Fruit fly (Drosophila melanogaster) whole organism, embryonic: Measurements from ENCODE around the gene CG7627.

Experiments
- ATbp ChIP-seq: fragments of 200-800 bp; sonication (Bioruptor generic); optimal IDR thresholded peaks from 2 replicates; lab custom pipeline; 2017; ENCODE audit warnings: missing biosample characterization, mild to moderate bottlenecking, missing genetic modification characterization, missing genetic modification reagents
- Bdp1 ChIP-seq: fragments of 200-800 bp; sonication (Bioruptor generic); optimal IDR thresholded peaks from 3 replicates; lab custom pipeline; 2016; ENCODE audit warnings: missing biosample characterization, missing genetic modification characterization
- CG10147 ChIP-seq: fragments of 200-800 bp; sonication (Bioruptor generic); optimal IDR thresholded peaks from 2 replicates; lab custom pipeline; 2019; ENCODE audit warnings: missing biosample characterization, mild to moderate bottlenecking, missing genetic modification characterization, moderate library complexity
- CG12744 ChIP-seq: fragments of 200-800 bp; sonication (Bioruptor generic); optimal IDR thresholded peaks from 2 replicates; lab custom pipeline; 2016; ENCODE audit warnings: missing biosample characterization, missing genetic modification characterization
- CG14014 ChIP-seq: fragments of 200-800 bp; sonication (Bioruptor generic); IDR thresholded peaks from 2 replicates; pipeline ENCODE4 v1.3.6; 2022; ENCODE audit warnings: missing biosample characterization, missing genetic modification characterization
- CG1602 ChIP-seq: fragments of 200-800 bp; sonication (Bioruptor generic); optimal IDR thresholded peaks from 3 replicates; lab custom pipeline; 2016; ENCODE audit warnings: missing biosample characterization, missing genetic modification characterization
- CG1647 ChIP-seq: fragments of 200-800 bp; sonication (Bioruptor generic); optimal IDR thresholded peaks from 3 replicates; lab custom pipeline; 2016; ENCODE audit warnings: missing biosample characterization, missing genetic modification characterization
- CG17361 ChIP-seq: fragments of 200-800 bp; sonication (Bioruptor generic); IDR thresholded peaks from 3 replicates; pipeline ENCODE4 v1.3.6; 2022; ENCODE audit warnings: missing biosample characterization, missing genetic modification characterization
- CG17385 ChIP-seq: fragments of 200-800 bp; sonication (Bioruptor generic); optimal IDR thresholded peaks from 3 replicates; lab custom pipeline; 2018; ENCODE audit warnings: missing biosample characterization, mild to moderate bottlenecking, missing genetic modification characterization
- CG18262 ChIP-seq: fragments of 200-800 bp; optimal IDR thresholded peaks from 3 replicates; lab custom pipeline; 2019; ENCODE audit warnings: missing biosample characterization, mild to moderate bottlenecking, missing genetic modification characterization, moderate library complexity
- CG2199 ChIP-seq: fragments of 200-800 bp; sonication (Bioruptor generic); IDR thresholded peaks from 3 replicates; pipeline ENCODE4 v1.3.6; 2022; ENCODE audit warnings: missing biosample characterization, missing genetic modification characterization
- CG34376 ChIP-seq: fragments of 200-800 bp; sonication (Bioruptor generic); optimal IDR thresholded peaks from 2 replicates; lab custom pipeline; 2018; ENCODE audit warnings: missing biosample characterization, mild to moderate bottlenecking, missing genetic modification characterization
- CG42726 ChIP-seq: fragments of 200-800 bp; sonication (Bioruptor generic); IDR thresholded peaks from 2 replicates; pipeline ENCODE4 v1.3.6; 2022; ENCODE audit warnings: missing biosample characterization, missing genetic modification characterization; ENCODE audit not compliant: partially characterized antibody
- CG4360 ChIP-seq: fragments of 200-800 bp; sonication (Bioruptor generic); IDR thresholded peaks from 2 replicates; pipeline ENCODE4 v1.3.6; 2022; ENCODE audit warnings: missing biosample characterization, missing genetic modification characterization
- CG7928 ChIP-seq: fragments of 200-800 bp; sonication (Bioruptor generic); optimal IDR thresholded peaks from 2 replicates; lab custom pipeline; 2017; ENCODE audit warnings: missing biosample characterization, mild to moderate bottlenecking, missing genetic modification characterization
- CG7963 ChIP-seq: fragments of 200-800 bp; sonication (Bioruptor generic); IDR thresholded peaks from 3 replicates; pipeline ENCODE4 v1.3.6; 2022; ENCODE audit warnings: missing biosample characterization, missing genetic modification characterization; ENCODE audit not compliant: partially characterized antibody
- CG9797 ChIP-seq: fragments of 200-800 bp; sonication (Bioruptor generic); optimal IDR thresholded peaks from 3 replicates; lab custom pipeline; 2018; ENCODE audit warnings: missing biosample characterization, mild to moderate bottlenecking, missing genetic modification characterization
- CG9932 ChIP-seq: fragments of 200-800 bp; sonication (Bioruptor generic); IDR thresholded peaks from 2 replicates; pipeline ENCODE4 v1.3.6; 2022; ENCODE audit warnings: missing biosample characterization, missing genetic modification characterization
- CoRest ChIP-seq: fragments of 200-800 bp; sonication (Bioruptor generic); optimal IDR thresholded peaks from 3 replicates; lab custom pipeline; 2018; ENCODE audit warnings: missing biosample characterization, mild to moderate bottlenecking, missing genetic modification characterization, moderate library complexity
- CrebB ChIP-seq: fragments of 200-800 bp; sonication (Bioruptor generic); optimal IDR thresholded peaks from 3 replicates; lab custom pipeline; 2018; ENCODE audit warnings: missing biosample characterization, mild to moderate bottlenecking, missing genetic modification characterization
- Dad ChIP-seq: fragments of 200-800 bp; sonication (Bioruptor generic); optimal IDR thresholded peaks from 3 replicates; lab custom pipeline; 2016; ENCODE audit warnings: missing biosample characterization, missing genetic modification characterization
- Deaf1 ChIP-seq: fragments of 200-800 bp; optimal IDR thresholded peaks from 3 replicates; lab custom pipeline; 2019; ENCODE audit warnings: missing biosample characterization, mild to moderate bottlenecking, missing genetic modification characterization, moderate library complexity
- Dll ChIP-seq: fragments of 200-800 bp; sonication (Bioruptor generic); IDR thresholded peaks from 4 replicates; pipeline ENCODE4 v1.3.6; 2022; ENCODE audit warnings: missing biosample characterization, missing genetic modification characterization; ENCODE audit not compliant: partially characterized antibody
- Drgx ChIP-seq: fragments of 200-800 bp; sonication (Bioruptor generic); IDR thresholded peaks from 2 replicates; pipeline ENCODE4 v1.3.6; 2022; ENCODE audit warnings: missing biosample characterization, missing genetic modification characterization
- E2f2 ChIP-seq: fragments of 200-800 bp; sonication (Bioruptor generic); IDR thresholded peaks from 2 replicates; pipeline ENCODE4 v1.3.6; 2022; ENCODE audit warnings: missing biosample characterization, missing genetic modification characterization
- ERR ChIP-seq: fragments of 200-800 bp; sonication (Bioruptor generic); optimal IDR thresholded peaks from 2 replicates; lab custom pipeline; 2016; ENCODE audit warnings: missing biosample characterization, missing genetic modification characterization
- Gug ChIP-seq: fragments of 200-800 bp; sonication (Bioruptor generic); IDR thresholded peaks from 4 replicates; pipeline ENCODE4 v1.3.6; 2022; ENCODE audit warnings: missing biosample characterization, missing genetic modification characterization
- Lpt ChIP-seq: fragments of >200 bp; optimal IDR thresholded peaks from 2 replicates; lab custom pipeline; 2018; ENCODE audit warnings: missing biosample characterization, missing genetic modification characterization
- MESR4 ChIP-seq: fragments of 200-800 bp; sonication (Bioruptor generic); optimal IDR thresholded peaks from 2 replicates; lab custom pipeline; 2018; ENCODE audit warnings: missing biosample characterization, mild to moderate bottlenecking, missing genetic modification characterization, moderate library complexity
- Ravus ChIP-seq: fragments of 200-800 bp; sonication (Bioruptor generic); IDR thresholded peaks from 2 replicates; pipeline ENCODE4 v1.3.6; 2022; ENCODE audit warnings: missing biosample characterization, missing genetic modification characterization
- Scr ChIP-seq: fragments of 200-800 bp; sonication (Bioruptor generic); IDR thresholded peaks from 2 replicates; pipeline ENCODE4 v1.3.6; 2022; ENCODE audit warnings: missing biosample characterization, missing genetic modification characterization; ENCODE audit not compliant: partially characterized antibody
- Stat92E ChIP-seq, 3 experiments: fragments of >200 bp in 2 of 3; fragments of 200-800 bp in 1 of 3; sonication (Bioruptor generic) in 1 of 3; optimal IDR thresholded peaks; 2 replicates each; lab custom pipeline; 2017 to 2019; ENCODE audit warnings: missing biosample characterization in 3 of 3, missing genetic modification characterization in 3 of 3, mild to moderate bottlenecking in 1 of 3, moderate library complexity in 1 of 3
- TFAM ChIP-seq: fragments of 200-800 bp; sonication (Bioruptor generic); optimal IDR thresholded peaks from 2 replicates; lab custom pipeline; 2017; ENCODE audit warnings: missing biosample characterization, missing genetic modification characterization, inconsistent platforms
- bbx ChIP-seq: fragments of 200-800 bp; sonication (Bioruptor generic); IDR thresholded peaks from 2 replicates; pipeline ENCODE4 v1.3.6; 2022; ENCODE audit warnings: missing biosample characterization, missing genetic modification characterization; ENCODE audit not compliant: partially characterized antibody
- bcd ChIP-seq: fragments of 200-800 bp; sonication (Bioruptor generic); optimal IDR thresholded peaks from 2 replicates; lab custom pipeline; 2017; ENCODE audit warnings: missing biosample characterization, mild to moderate bottlenecking, missing genetic modification characterization
- corto ChIP-seq: fragments of 200-800 bp; sonication (Bioruptor generic); optimal IDR thresholded peaks from 2 replicates; lab custom pipeline; 2016; ENCODE audit warnings: missing biosample characterization, mild to moderate bottlenecking, missing genetic modification characterization, moderate library complexity
- crc ChIP-seq: fragments of 200-800 bp; sonication (Bioruptor generic); optimal IDR thresholded peaks from 2 replicates; lab custom pipeline; 2016; ENCODE audit warnings: missing biosample characterization, missing genetic modification characterization
- crp ChIP-seq, 2 experiments: fragments of 200-800 bp; sonication (Bioruptor generic); optimal IDR thresholded peaks; 2 replicates in 1 of 2; 3 replicates in 1 of 2; lab custom pipeline; 2017; ENCODE audit warnings: missing biosample characterization in 2 of 2, missing genetic modification characterization in 2 of 2, mild to moderate bottlenecking in 1 of 2, moderate library complexity in 1 of 2
- dan ChIP-seq: fragments of 200-800 bp; sonication (Bioruptor generic); IDR thresholded peaks from 2 replicates; pipeline ENCODE4 v1.3.6; 2022; ENCODE audit warnings: missing biosample characterization, missing genetic modification characterization
- kah ChIP-seq: fragments of 200-800 bp; sonication (Bioruptor generic); optimal IDR thresholded peaks from 2 replicates; lab custom pipeline; 2018; ENCODE audit warnings: missing biosample characterization, mild to moderate bottlenecking, missing genetic modification characterization
- luna ChIP-seq: fragments of 200-800 bp; sonication (Bioruptor generic); optimal IDR thresholded peaks from 2 replicates; lab custom pipeline; 2016; ENCODE audit warnings: missing biosample characterization, missing genetic modification characterization
- salm ChIP-seq: fragments of 200-800 bp; sonication (Bioruptor generic); optimal IDR thresholded peaks from 2 replicates; lab custom pipeline; 2018; ENCODE audit warnings: missing biosample characterization, mild to moderate bottlenecking, missing genetic modification characterization
- sc ChIP-seq, 3 experiments: fragments of >200 bp in 2 of 3; fragments of 200-800 bp in 1 of 3; sonication (Bioruptor generic) in 1 of 3; optimal IDR thresholded peaks; 2 replicates in 2 of 3; 3 replicates in 1 of 3; lab custom pipeline; 2017; ENCODE audit warnings: mild to moderate bottlenecking in 1 of 3, missing biosample characterization in 1 of 3, missing genetic modification characterization in 1 of 3, missing genetic modification reagents in 1 of 3
- sens-2 ChIP-seq: fragments of 200-800 bp; sonication (Bioruptor generic); IDR thresholded peaks from 2 replicates; pipeline ENCODE4 v1.3.6; 2022; ENCODE audit warnings: missing biosample characterization, missing genetic modification characterization
- sob ChIP-seq: fragments of 200-800 bp; sonication (Bioruptor generic); IDR thresholded peaks from 2 replicates; pipeline ENCODE4 v1.3.6; 2022; ENCODE audit warnings: missing biosample characterization, missing genetic modification characterization
- sug ChIP-seq: fragments of 200-800 bp; optimal IDR thresholded peaks from 2 replicates; lab custom pipeline; 2019; ENCODE audit warnings: missing biosample characterization, mild to moderate bottlenecking, missing genetic modification characterization, moderate library complexity
- toy ChIP-seq: fragments of 200-800 bp; sonication (Bioruptor generic); IDR thresholded peaks from 2 replicates; pipeline ENCODE4 v1.3.6; 2022; ENCODE audit warnings: missing biosample characterization, missing genetic modification characterization
- tup ChIP-seq: fragments of 200-800 bp; sonication (Bioruptor generic); optimal IDR thresholded peaks from 2 replicates; lab custom pipeline; 2016; ENCODE audit warnings: missing biosample characterization, mild to moderate bottlenecking, missing genetic modification characterization, moderate library complexity
- twi ChIP-seq: fragments of 200-800 bp; optimal IDR thresholded peaks from 2 replicates; lab custom pipeline; 2019; ENCODE audit warnings: missing biosample characterization, mild to moderate bottlenecking, missing genetic modification characterization, moderate library complexity
- zf30C ChIP-seq: fragments of 200-800 bp; sonication (Bioruptor generic); optimal IDR thresholded peaks from 3 replicates; lab custom pipeline; 2018; ENCODE audit warnings: missing biosample characterization, mild to moderate bottlenecking, missing genetic modification characterization

Gene CG7627

DNA sequence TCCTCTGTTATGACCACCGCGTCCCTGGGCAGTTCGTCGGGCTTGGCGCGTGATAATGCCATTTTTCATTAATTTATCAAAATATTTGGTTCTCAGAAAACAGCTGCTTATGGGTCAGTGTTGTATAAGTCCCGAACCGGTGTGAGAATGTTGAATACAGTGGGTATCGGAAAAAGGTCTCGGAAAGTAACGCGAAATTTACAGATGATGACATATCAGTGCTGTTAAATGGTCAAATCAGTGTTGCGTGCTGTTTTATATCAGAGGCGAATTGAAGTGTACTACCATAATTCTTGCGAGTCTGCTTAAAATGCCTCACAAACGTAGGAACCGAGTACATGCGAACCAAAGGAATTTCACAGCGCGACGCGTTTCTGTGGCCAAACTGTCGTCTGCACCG, 20.4 kb upstream of the CG7627 start, which contains the start of the genes CG13392 and Rcd4 (continued):
- TF ChIP-seq Scr: peak; percentile 64
- TF ChIP-seq CG1602: peak; percentile 7
- TF ChIP-seq CoRest (tag; lab: Kevin White, UChicago): peak; percentile 55
- TF ChIP-seq luna (GFP tag; lab: Kevin White, UChicago): peak; percentile 60
- TF ChIP-seq CG14014 (GFP tag; lab: Robert Waterston, UW): peak; percentile 53
- peak; percentile 48; the same call in 1 of the 4 replicates for TF ChIP-seq Gug (GFP tag; lab: Robert Waterston, UW)
- peak; percentile 38 for TF ChIP-seq corto
- TF ChIP-seq Dll (GFP tag; lab: Robert Waterston, UW): peak; percentile 63; the same call in 2 of the 4 replicates
- no peak for TF ChIP-seq CG2199 (GFP tag; lab: Robert Waterston, UW)
- no peak for TF ChIP-seq sc (optimal IDR thresholded peaks at IDR 0.05; lab: Kevin White, UChicago)
- no peak for TF ChIP-seq sc (GFP tag; optimal IDR thresholded peaks at IDR 0.05; lab: Kevin White, UChicago)
- TF ChIP-seq dan (GFP tag; lab: Robert Waterston, UW): no peak
- peak; percentile 52 for TF ChIP-seq sug (tag; lab: Kevin White, UChicago)
- TF ChIP-seq Dad (GFP tag; lab: Kevin White, UChicago): peak; percentile 76
- peak; percentile 33 for TF ChIP-seq kah
- peak; percentile 76 for TF ChIP-seq tup (GFP tag; lab: Kevin White, UChicago)
- TF ChIP-seq E2f2 (GFP tag; lab: Robert Waterston, UW): peak; percentile 56
- TF ChIP-seq CG9797: peak; percentile 33
- peak; percentile 31; the same call in 1 of the 3 replicates for TF ChIP-seq CG7963 (GFP tag; lab: Robert Waterston, UW)
- TF ChIP-seq crp (GFP tag; optimal IDR thresholded peaks at IDR 0.05; lab: Kevin White, UChicago): peak; percentile 60 to 91
- TF ChIP-seq salm (tag; lab: Kevin White, UChicago): no peak
- TF ChIP-seq CG10147 (GFP tag; lab: Kevin White, UChicago): peak; percentile 58
- TF ChIP-seq sob (GFP tag; lab: Robert Waterston, UW): peak; percentile 91
- TF ChIP-seq CrebB (tag; lab: Kevin White, UChicago): peak; percentile 50
- peak; percentile 81 for TF ChIP-seq ERR (GFP tag; lab: Kevin White, UChicago)
- TF ChIP-seq CG42726: no peak
- TF ChIP-seq twi (tag; lab: Kevin White, UChicago): peak; percentile 40
- peak; percentile 79 for TF ChIP-seq bbx (GFP tag; lab: Robert Waterston, UW)
- TF ChIP-seq TFAM (GFP tag; lab: Kevin White, UChicago): no peak
- peak; percentile 44 for TF ChIP-seq CG12744
- no peak for TF ChIP-seq CG4360 (GFP tag; lab: Robert Waterston, UW)
- TF ChIP-seq CG17385 (GFP tag; lab: Kevin White, UChicago): peak; percentile 65
- TF ChIP-seq CG1647: peak; percentile 76
- TF ChIP-seq Stat92E (GFP tag; optimal IDR thresholded peaks at IDR 0.05; lab: Kevin White, UChicago): peak in 1 of 3 experiments; percentile 61
- TF ChIP-seq bcd (GFP tag; lab: Kevin White, UChicago): peak; percentile 46
- no peak for TF ChIP-seq Ravus (GFP tag; lab: Robert Waterston, UW)
- TF ChIP-seq CG34376 (GFP tag; lab: Kevin White, UChicago): peak; percentile 66
- peak; percentile 78 for TF ChIP-seq MESR4 (GFP tag; lab: Kevin White, UChicago)
- no peak for TF ChIP-seq sens-2 (GFP tag; lab: Robert Waterston, UW)
- no peak for TF ChIP-seq ATbp
- peak; percentile 45; the same call in 1 of the 2 replicates for TF ChIP-seq Drgx (GFP tag; lab: Robert Waterston, UW)
- peak; percentile 33 for TF ChIP-seq Bdp1 (GFP tag; lab: Kevin White, UChicago)
- TF ChIP-seq Deaf1: peak; percentile 26
- no peak for TF ChIP-seq toy
- TF ChIP-seq CG17361 (GFP tag; lab: Robert Waterston, UW): peak; percentile 28; the same call in 1 of the 3 replicates
- TF ChIP-seq CG7928 (GFP tag; lab: Kevin White, UChicago): peak; percentile 25
- TF ChIP-seq zf30C (GFP tag; lab: Kevin White, UChicago): peak; percentile 36
- no peak for TF ChIP-seq Lpt (GFP tag; lab: Kevin White, UChicago)
- TF ChIP-seq CG18262 (tag; lab: Kevin White, UChicago): peak; percentile 29
- TF ChIP-seq CG9932: peak; percentile 90
- TF ChIP-seq crc (GFP tag; lab: Kevin White, UChicago): peak; percentile 69
